Fruit fly (Drosophila melanogaster) Kc167 (cell line): Measurements from ENCODE around the gene Cht7.

Experiments
- Myc ChIP-seq: fragments of >200 bp; optimal IDR thresholded peaks from 2 replicates; lab custom pipeline; 2017; ENCODE audit warnings: missing external identifiers
- Sin3A ChIP-seq: fragments of >200 bp; optimal IDR thresholded peaks from 2 replicates; lab custom pipeline; 2018; ENCODE audit warnings: missing external identifiers
- h ChIP-seq: fragments of >200 bp; optimal IDR thresholded peaks from 3 replicates; lab custom pipeline; 2018; ENCODE audit warnings: missing external identifiers
- insv ChIP-seq: fragments of >200 bp; optimal IDR thresholded peaks from 3 replicates; lab custom pipeline; 2018; ENCODE audit warnings: missing external identifiers
- psq ChIP-seq: fragments of >200 bp; optimal IDR thresholded peaks from 2 replicates; lab custom pipeline; 2017; ENCODE audit warnings: missing external identifiers
- ttk ChIP-seq: sonication (Bioruptor generic); optimal IDR thresholded peaks from 2 replicates; lab custom pipeline; 2017; ENCODE audit warnings: missing external identifiers

Cht7 gene

DNA sequence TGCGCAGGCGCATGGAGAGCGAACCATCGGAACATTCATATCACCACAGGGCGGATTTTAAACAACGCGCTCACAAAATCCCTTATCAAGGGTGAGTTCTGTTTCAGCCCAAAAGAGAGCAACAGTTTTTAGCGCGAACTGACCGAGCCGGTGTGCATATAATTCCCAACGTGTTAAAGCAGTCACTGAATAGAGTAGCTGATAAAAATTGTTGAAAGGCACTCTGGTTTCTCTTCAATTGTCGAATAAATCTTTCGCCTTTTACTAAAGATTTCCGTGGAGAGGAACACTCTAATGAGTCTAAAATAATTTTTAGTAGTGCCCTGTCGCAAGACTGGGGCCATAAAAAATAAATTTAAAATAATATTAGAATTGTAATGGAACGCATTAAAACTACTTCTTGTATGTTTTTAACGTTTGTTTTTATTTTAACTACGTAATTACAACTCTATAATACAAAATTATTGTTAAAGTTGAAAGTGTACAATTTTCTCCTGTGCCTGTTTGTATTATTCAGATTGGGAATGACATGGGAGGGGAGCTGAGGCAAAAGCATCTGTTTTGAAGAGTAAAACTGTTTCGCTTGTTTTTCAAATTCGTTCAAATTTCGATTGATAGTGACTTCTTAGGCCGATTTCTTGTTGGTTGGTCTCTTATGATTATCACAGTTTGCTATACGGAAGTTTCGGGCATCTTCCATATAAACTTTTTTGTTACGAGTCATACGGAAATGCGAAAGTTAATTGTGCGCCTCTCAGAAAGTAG lies 16.0 kb downstream of the Cht7 start:
- TF ChIP-seq insv (no peak), h (lab: Kevin White, UChicago) (no peak), ttk (lab: Kevin White, UChicago) (no peak), Myc (lab: Kevin White, UChicago) (no peak), Sin3A (no peak), psq (lab: Kevin White, UChicago) (no peak)

DNA sequence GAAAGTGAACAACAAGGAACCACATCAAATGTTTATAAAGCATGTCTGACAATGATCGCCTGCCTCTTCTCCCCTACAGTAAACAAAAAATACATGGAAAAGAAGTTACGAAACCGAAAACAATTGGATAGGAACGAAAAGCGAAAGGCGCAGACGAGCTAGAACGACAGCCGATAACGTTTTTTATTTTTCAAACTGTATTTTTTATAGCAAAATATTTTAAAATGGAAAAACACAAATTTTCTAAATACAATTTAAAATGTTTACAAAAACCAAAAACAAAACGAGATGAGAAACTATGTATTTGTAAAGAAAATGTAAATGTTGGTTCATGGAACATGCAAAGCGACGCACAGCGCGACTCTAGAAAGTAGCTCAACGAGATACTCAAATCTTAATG lies 17.7 kb downstream of the Cht7 start:
- no peak for TF ChIP-seq psq (lab: Kevin White, UChicago)
- no peak for TF ChIP-seq Sin3A
- TF ChIP-seq h (lab: Kevin White, UChicago), result no peak
- no peak for TF ChIP-seq Myc (lab: Kevin White, UChicago)
- no peak for TF ChIP-seq insv
- no peak for TF ChIP-seq ttk (lab: Kevin White, UChicago)

DNA sequence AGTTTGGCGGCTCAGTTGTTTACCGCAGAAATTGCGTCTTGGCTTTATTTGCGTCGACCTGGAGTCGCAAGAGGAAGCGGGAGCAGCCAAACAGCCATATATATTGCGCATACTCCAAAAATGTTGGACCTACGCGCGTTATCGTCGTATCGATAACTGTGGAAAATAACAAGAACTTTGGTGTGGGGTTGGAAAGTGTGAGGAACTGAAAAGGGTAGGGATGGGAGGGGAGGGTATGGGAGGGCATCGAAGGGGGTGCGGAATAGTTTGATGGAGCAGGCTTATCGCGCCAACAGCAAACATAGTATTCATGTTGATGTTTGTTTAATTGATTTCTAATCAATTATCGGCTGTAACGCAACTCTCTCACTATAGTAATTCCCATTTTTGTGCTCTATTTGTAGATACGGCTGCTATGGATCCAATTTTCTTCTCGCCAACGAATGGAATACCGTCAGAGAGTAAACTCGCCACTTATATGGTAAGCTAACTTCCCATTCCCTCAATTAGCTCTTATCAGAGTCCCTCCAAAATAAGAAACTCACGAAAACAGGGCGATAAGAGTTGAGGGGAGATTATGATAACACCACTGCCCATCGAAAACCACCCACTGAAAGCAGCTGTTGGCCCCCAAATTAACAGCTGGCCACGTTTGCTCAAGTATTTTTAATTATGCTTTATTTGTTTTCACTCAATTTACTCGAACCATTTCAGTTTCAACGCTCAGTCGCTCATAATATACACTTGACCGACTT lies 23.3 kb downstream of the Cht7 start:
- TF ChIP-seq insv, result no peak

DNA sequence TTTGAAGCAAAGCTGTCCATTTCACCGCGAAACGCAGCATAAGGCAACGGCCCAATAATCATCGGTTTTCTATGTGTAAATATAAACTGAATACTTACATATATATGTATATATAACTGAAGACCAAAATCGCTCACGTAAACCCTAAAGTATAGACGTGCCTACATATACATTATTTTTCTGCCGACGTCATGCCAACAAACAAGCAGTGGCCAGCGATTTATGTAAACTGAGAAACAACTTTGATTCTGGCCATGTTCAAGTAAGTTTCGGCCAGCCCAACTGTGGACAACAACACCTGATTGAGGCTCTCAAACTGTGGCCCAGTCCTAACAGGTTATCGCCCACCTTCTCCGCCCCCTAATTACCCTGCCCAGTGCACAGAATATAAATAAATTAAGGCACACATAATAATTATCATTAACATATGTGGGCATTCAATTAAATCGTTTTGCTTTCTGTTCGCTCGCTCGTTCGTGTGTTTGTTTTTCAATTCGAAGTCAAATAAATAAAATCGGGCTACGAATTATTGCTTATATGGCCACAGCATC lies 24.7 kb downstream of the Cht7 start:
- TF ChIP-seq Sin3A (no peak), ttk (lab: Kevin White, UChicago) (no peak), psq (lab: Kevin White, UChicago) (no peak), h (lab: Kevin White, UChicago) (no peak), Myc (lab: Kevin White, UChicago) (no peak), insv (no peak)

DNA sequence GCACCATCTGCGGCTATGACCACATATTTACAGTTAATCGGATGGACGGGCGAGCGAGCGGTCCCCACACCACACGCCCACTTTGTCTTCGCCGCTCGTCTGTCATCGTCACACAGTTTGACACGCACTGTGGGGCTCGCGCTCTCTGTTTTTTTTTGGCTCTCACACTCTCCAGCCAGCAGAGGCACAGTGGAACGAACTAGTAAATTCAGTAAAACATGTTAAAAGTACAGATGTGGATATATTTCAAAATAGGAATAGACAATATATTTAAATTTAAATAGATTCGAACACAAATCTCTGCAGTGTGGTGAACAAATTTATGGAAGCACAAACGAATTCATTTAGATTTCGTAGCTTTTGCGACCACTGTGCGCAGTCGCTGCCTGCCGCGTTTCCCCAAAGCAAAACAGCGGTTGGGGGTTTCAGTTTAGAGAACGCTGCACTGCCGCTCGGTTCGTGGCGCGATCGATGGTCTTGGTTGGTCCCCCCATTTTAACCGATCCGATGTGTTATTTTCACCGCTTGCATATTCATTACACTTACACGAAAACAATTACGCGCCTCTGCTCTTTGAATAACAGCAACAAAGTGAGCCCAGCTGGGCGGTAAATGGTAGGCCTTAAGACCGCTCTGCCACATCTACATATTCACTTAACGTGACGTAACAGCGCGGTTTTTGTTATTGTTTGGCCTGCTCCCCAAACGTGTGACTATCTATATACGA lies 25.4 kb downstream of the Cht7 start:
- TF ChIP-seq Sin3A (no peak), Myc (lab: Kevin White, UChicago) (no peak), h (lab: Kevin White, UChicago) (no peak), ttk (lab: Kevin White, UChicago) (no peak), psq (lab: Kevin White, UChicago) (no peak), insv (no peak)

DNA sequence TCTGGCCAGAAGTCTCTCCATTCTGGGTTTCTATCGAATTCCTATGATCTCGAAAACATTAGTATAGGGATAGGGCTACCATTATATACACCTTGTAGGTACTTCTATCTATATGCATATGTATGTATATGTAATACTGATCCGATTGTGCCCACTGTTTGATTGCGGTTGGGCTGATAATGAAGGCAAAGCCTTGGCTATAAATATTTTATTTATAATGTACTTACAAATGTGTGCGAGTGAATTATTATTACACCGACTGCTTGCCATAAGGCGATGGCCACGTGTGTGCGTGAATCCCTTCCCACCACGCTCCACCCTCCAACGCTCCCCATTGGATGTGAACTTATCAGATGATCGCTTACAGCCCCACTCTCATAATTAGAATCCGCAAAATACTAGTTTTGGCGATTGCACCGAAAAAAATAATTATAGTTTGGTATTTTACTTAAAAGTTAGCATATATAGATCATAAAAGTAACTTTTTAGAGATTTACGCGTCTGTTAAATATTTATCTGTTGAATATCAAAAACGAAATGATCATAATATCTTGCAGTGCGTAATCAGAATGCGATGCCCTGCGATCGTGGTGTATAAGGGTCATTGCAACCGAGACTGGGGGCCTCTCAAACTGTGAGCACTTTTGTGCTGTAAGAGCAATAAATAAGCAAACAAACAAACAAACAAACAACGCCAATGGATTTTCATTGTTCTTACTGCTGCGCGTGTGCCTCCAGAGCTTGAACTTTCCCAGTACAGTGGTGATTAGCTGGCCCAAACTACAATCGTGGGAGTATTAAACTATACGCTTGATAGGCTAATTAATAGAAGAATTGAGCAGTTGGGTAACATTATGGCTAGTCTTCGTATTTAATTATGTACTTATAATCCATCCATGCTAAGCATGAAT lies 26.4 kb downstream of the Cht7 start:
- no peak for TF ChIP-seq h (lab: Kevin White, UChicago)
- no peak for TF ChIP-seq insv
- TF ChIP-seq psq (lab: Kevin White, UChicago), result no peak
- no peak for TF ChIP-seq ttk (lab: Kevin White, UChicago)
- no peak for TF ChIP-seq Sin3A
- TF ChIP-seq Myc (lab: Kevin White, UChicago), result no peak

DNA sequence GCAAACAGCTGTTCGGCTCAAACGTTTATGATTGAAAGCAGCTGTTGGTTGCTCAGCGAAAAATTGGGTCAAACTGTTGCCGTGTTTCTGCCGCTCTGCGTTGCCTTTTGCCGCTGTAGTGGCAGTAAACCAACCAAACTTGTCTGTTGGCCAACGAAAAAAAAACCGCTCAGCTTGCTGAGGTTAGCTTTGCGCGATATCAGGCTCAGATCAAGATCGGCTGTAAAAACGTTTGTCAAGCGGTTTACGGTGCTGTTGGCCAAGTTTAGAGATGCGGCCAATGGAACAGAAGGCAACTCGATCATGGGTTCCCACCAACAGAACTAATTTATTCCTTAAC lies 27.6 kb downstream of the Cht7 start:
- TF ChIP-seq ttk (lab: Kevin White, UChicago), result no peak
- no peak for TF ChIP-seq insv
- no peak for TF ChIP-seq psq (lab: Kevin White, UChicago)
- no peak for TF ChIP-seq h (lab: Kevin White, UChicago)
- no peak for TF ChIP-seq Sin3A
- no peak for TF ChIP-seq Myc (lab: Kevin White, UChicago)

DNA sequence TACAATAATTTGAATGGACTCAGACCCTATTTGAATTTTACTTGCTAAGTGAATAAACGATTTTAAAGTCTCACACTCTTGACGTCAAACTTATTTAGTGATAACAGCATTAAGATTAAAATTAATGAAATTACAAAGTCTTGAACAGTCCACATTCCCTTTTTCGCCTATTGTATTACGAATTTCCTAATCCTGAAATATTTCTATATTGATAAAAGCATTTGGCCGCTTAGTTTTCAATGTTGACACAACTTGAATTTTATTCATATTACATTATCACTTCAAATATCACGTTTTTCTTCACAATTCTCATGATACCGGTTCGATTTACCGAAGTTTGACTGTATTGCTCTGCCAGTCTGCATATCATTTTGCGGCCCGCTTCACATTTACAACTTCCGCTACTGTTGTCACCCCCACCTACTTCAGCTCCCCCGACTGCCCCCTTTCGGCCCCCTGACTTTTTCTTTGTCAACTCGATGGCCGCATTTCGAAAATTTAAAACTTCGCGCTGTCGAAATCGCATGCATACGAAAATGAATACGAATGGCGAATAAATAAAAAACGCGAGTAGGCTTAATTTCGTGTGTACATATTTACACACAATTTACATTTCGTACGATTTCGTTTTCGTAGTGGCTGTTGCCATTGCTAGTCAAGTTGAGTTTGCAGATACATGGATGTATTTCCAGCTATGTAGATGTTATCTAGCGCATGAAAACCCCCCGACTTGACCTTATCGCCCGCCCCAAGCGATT lies 28.2 kb downstream of the Cht7 start:
- no peak for TF ChIP-seq h (lab: Kevin White, UChicago)

DNA sequence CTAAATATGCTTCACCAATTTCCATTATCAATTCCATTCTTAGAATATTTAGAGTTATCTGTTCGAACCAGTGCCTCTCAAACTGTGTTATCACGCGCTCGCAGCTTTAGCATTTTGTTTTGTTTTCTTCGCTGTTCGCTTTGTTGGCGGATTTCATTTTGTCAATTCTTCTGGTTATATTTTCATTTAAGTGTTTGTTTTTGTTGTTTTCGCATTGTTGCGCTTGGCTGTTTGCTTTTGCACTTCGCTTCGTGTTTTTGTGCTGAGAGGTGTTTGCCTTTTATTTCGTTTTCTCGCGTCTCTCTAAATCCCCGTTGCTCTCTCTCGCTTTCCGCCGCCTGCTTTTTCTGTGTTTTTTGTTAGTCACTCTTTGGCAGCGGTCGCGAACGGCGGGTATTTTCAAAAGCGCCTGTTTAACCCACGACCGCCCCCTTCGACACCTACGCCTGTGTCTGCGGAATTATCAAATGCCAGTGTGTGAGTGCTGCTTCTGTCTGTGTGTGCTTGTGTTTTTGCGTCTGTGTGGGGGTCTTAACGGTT lies 29.1 kb downstream of the Cht7 start:
- no peak for TF ChIP-seq insv

DNA sequence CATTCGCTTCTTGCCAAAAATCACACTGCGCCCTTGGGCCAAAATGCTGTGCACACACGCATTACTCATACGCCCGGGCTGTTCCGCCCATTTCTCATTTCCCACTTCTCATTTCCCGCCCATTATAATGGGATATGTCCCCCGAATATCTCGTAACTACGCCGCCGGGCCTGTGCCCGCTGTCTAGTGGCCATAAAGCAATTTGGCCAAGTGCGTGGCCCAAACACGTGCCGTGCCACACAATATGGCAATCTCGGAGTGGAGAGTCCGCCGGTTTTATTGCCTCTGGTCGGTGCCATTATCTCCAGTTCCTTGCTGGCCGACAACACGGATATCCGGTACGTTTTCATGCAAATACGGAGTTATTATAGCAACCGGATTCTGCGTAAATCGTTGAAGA lies 29.8 kb downstream of the Cht7 start:
- TF ChIP-seq Myc (lab: Kevin White, UChicago) (no peak), ttk (lab: Kevin White, UChicago) (no peak), psq (lab: Kevin White, UChicago) (no peak), insv (no peak), Sin3A (no peak), h (lab: Kevin White, UChicago) (no peak)

DNA sequence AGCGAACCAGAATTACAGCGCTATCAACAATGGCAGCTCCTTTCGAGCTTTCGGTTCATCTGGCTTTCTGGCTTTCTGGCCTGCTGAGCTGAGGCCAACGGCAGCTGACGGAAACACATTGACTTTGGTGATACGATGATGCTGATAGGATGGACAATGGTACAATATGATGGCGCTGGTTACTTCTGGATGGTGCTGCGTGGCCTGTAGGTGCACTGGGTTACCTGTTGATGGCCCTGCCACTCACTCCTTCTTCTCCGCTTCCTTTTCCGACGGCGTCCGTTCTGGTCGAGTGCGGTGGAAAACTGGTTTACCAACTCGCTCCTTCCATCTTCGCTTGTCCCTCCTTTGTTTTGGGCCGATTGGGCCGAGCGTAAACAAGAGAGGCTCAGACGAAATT lies 32.0 kb downstream of the Cht7 start:
- TF ChIP-seq psq (lab: Kevin White, UChicago), result no peak
- no peak for TF ChIP-seq insv
